Worm (Caenorhabditis elegans) whole organism, mixed stage, embryonic: Measurements from ENCODE around the gene fbxa-104.

Experiments
- nhr-237 ChIP-seq: fragments of 150-350 bp; optimal IDR thresholded peaks from 2 replicates; lab custom pipeline; 2014; ENCODE audit warnings: missing biosample characterization, missing genetic modification characterization
- sem-2 ChIP-seq: fragments of 200-800 bp; sonication (Bioruptor generic); optimal IDR thresholded peaks from 2 replicates; lab custom pipeline; 2018; ENCODE audit warnings: mild to moderate bottlenecking, missing genetic modification characterization, missing compliant biosample characterization
- snpc-4 ChIP-seq: fragments of 150-350 bp; optimal IDR thresholded peaks from 2 replicates; lab custom pipeline; 2014; ENCODE audit warnings: missing biosample characterization, missing genetic modification characterization
- unc-39 ChIP-seq: fragments of 150-350 bp; optimal IDR thresholded peaks from 2 replicates; lab custom pipeline; 2014; ENCODE audit warnings: missing biosample characterization, missing genetic modification characterization

ce11 chrV:15436133-15436532, 12.7 kb upstream of the fbxa-104 start:
- no peak for TF ChIP-seq sem-2 (GFP tag; lab: Kevin White, UChicago)
- no peak for TF ChIP-seq snpc-4 (tag; lab: Kevin White, UChicago)
- TF ChIP-seq unc-39 (tag; lab: Kevin White, UChicago) = no peak
- TF ChIP-seq nhr-237 (tag; lab: Kevin White, UChicago) = no peak
